Fruit fly (Drosophila melanogaster) whole organism, wandering third instar larva: ENCODE data around the gene Ir94a.

Source experiments
- Abd-B ChIP-seq: fragments of >200 bp; optimal IDR thresholded peaks from 2 replicates; lab custom pipeline; 2017; ENCODE audit warnings: missing biosample characterization, missing genetic modification characterization
- CG32264 ChIP-seq: fragments of 200-800 bp; sonication (Bioruptor generic); optimal IDR thresholded peaks from 2 replicates; lab custom pipeline; 2016; ENCODE audit warnings: missing biosample characterization, missing genetic modification characterization
- CG9705 ChIP-seq: fragments of 200-800 bp; sonication (Bioruptor generic); optimal IDR thresholded peaks from 2 replicates; lab custom pipeline; 2018; ENCODE audit warnings: missing biosample characterization, mild to moderate bottlenecking, missing genetic modification characterization
- CrebA ChIP-seq: fragments of 200-800 bp; sonication (Bioruptor generic); optimal IDR thresholded peaks from 2 replicates; lab custom pipeline; 2016; ENCODE audit warnings: missing biosample characterization, mild to moderate bottlenecking, missing genetic modification characterization, borderline replicate concordance
- Dfd ChIP-seq: fragments of >200 bp; optimal IDR thresholded peaks from 2 replicates; lab custom pipeline; 2017; ENCODE audit warnings: missing biosample characterization, missing genetic modification characterization
- Dif ChIP-seq: fragments of 200-275, 200-300 bp; sonication (Bioruptor generic); optimal IDR thresholded peaks from 2 replicates; lab custom pipeline; 2018; ENCODE audit warnings: missing biosample characterization, missing genetic modification characterization; ENCODE audit not compliant: partially characterized antibody
- GATAd ChIP-seq: sonication (Bioruptor generic); optimal IDR thresholded peaks from 2 replicates; lab custom pipeline; 2016; ENCODE audit warnings: missing biosample characterization, missing genetic modification characterization
- HLH106 ChIP-seq: fragments of 200-800 bp; optimal IDR thresholded peaks from 3 replicates; lab custom pipeline; 2019; ENCODE audit warnings: missing biosample characterization, mild to moderate bottlenecking, missing genetic modification characterization, moderate library complexity
- Hnf4 ChIP-seq: fragments of 200-800 bp; sonication (Bioruptor generic); optimal IDR thresholded peaks from 2 replicates; lab custom pipeline; 2016; ENCODE audit warnings: missing biosample characterization, mild to moderate bottlenecking, missing genetic modification characterization
- Hr78 ChIP-seq: fragments of >200 bp; optimal IDR thresholded peaks from 2 replicates; lab custom pipeline; 2017; ENCODE audit warnings: missing biosample characterization, missing genetic modification characterization
- Jra ChIP-seq: sonication (Bioruptor generic); optimal IDR thresholded peaks from 2 replicates; lab custom pipeline; 2016; ENCODE audit warnings: missing biosample characterization, missing genetic modification characterization
- Myc ChIP-seq: fragments of >200 bp; optimal IDR thresholded peaks from 2 replicates; lab custom pipeline; 2017
- N ChIP-seq: fragments of >200 bp; optimal IDR thresholded peaks from 2 replicates; lab custom pipeline; 2018; ENCODE audit warnings: missing biosample characterization, missing external identifiers, missing genetic modification characterization
- OdsH ChIP-seq: fragments of 200-800 bp; sonication (Bioruptor generic); optimal IDR thresholded peaks from 2 replicates; lab custom pipeline; 2016; ENCODE audit warnings: missing biosample characterization, mild to moderate bottlenecking, missing genetic modification characterization
- Sp1 ChIP-seq: fragments of 200-800 bp; sonication (Bioruptor generic); optimal IDR thresholded peaks from 3 replicates; lab custom pipeline; 2019; ENCODE audit warnings: missing biosample characterization, mild to moderate bottlenecking, missing genetic modification characterization, moderate library complexity
- Vsx2 ChIP-seq: fragments of 200-300, 225-300 bp; sonication (Bioruptor generic); optimal IDR thresholded peaks from 2 replicates; lab custom pipeline; 2018; ENCODE audit warnings: missing biosample characterization, missing genetic modification characterization; ENCODE audit not compliant: partially characterized antibody
- brk ChIP-seq: fragments of 200-800 bp; sonication (Bioruptor generic); optimal IDR thresholded peaks from 2 replicates; lab custom pipeline; 2016; ENCODE audit warnings: missing biosample characterization, mild to moderate bottlenecking, missing genetic modification characterization
- dsf ChIP-seq: sonication (Bioruptor generic); optimal IDR thresholded peaks from 2 replicates; lab custom pipeline; 2016; ENCODE audit warnings: missing biosample characterization, missing genetic modification characterization, borderline replicate concordance
- foxo ChIP-seq, 2 experiments: fragments of 200-800 bp; sonication (Bioruptor generic); optimal IDR thresholded peaks; 2 replicates in 1 of 2; 3 replicates in 1 of 2; lab custom pipeline; 2016 to 2017; ENCODE audit warnings: missing biosample characterization in 2 of 2, missing genetic modification characterization in 2 of 2
- fru ChIP-seq: fragments of 200-800 bp; sonication (Bioruptor generic); optimal IDR thresholded peaks from 3 replicates; lab custom pipeline; 2016; ENCODE audit warnings: missing biosample characterization, mild to moderate bottlenecking, missing genetic modification characterization
- lola ChIP-seq: fragments of >200 bp; optimal IDR thresholded peaks from 2 replicates; lab custom pipeline; 2017; ENCODE audit warnings: missing biosample characterization, missing genetic modification characterization
- pan ChIP-seq: fragments of >200 bp; optimal IDR thresholded peaks from 2 replicates; lab custom pipeline; 2017
- psq ChIP-seq: fragments of 200-800 bp; sonication (Bioruptor generic); optimal IDR thresholded peaks from 3 replicates; lab custom pipeline; 2017; ENCODE audit warnings: missing biosample characterization, mild to moderate bottlenecking, missing genetic modification characterization, moderate library complexity
- rgr ChIP-seq: fragments of 200-800 bp; sonication (Bioruptor generic); optimal IDR thresholded peaks from 3 replicates; lab custom pipeline; 2016; ENCODE audit warnings: missing biosample characterization, mild to moderate bottlenecking, missing genetic modification characterization
- sage ChIP-seq: fragments of 200-800 bp; sonication (Bioruptor generic); optimal IDR thresholded peaks from 2 replicates; lab custom pipeline; 2016; ENCODE audit warnings: missing biosample characterization, mild to moderate bottlenecking, missing genetic modification characterization
- sv ChIP-seq: fragments of 200-800 bp; sonication (Bioruptor generic); optimal IDR thresholded peaks from 3 replicates; lab custom pipeline; 2016; ENCODE audit warnings: missing biosample characterization, missing genetic modification characterization
- tai ChIP-seq: sonication (Bioruptor generic); optimal IDR thresholded peaks from 2 replicates; lab custom pipeline; 2016; ENCODE audit warnings: missing biosample characterization, missing genetic modification characterization
- usp ChIP-seq: fragments of >200 bp; optimal IDR thresholded peaks from 2 replicates; lab custom pipeline; 2017; ENCODE audit warnings: missing biosample characterization, missing genetic modification characterization

Ir94a gene

DNA sequence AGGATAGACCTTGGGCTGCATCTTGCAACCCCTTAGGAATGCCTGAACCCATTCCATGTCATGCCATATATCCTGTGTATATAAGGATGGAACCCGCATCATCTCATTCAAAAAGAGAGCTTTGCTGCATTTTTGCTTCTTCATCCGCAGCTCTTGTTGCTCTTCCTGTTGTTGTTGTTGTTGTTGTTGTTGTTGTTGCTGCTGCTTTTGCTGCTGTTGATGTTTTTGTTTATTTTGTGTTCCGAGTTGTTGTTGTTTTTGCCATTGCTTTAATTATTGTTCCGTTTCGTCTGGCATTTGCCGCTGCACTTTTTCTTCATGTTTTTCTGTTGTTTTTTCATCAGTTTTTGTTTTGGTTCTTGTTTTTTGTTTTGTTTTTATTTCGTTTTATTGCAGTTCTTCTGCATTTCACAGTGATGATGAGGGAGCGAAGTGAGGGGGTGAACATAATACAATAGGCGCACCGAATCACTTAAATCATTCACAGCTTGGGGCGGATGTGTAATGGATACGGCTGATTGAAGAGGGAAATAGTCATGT, 26.8 kb downstream of the Ir94a start:
- TF ChIP-seq Sp1 (GFP tag; lab: Kevin White, UChicago), result peak; percentile 42
- TF ChIP-seq psq (GFP tag; lab: Kevin White, UChicago), result peak; percentile 41
- no peak for TF ChIP-seq lola (GFP tag; lab: Kevin White, UChicago)

DNA sequence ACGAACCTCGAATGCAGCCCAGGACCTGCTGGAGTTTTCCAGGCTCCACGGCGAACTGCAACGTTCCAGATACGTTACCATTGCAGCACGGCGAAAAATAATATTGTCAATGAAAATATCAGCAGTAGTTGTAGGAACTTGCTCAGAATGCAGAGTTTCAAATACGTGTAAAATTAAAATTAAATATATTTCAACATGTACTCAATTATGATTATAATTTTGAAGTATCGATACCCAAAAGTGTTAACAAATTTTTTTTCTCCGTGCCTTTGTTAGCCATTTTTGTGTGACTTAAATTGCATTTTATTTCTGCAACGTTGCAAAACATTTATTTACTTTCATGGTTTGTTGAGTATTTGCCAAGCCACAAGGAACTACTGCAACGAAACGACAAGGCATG, 28.1 kb downstream of the Ir94a start:
- TF ChIP-seq Hr78 (GFP tag; lab: Kevin White, UChicago) (no peak), fru (GFP tag; lab: Kevin White, UChicago) (peak; percentile 18), rgr (GFP tag; lab: Kevin White, UChicago) (peak; percentile 18), HLH106 (peak; percentile 4), foxo (GFP tag; optimal IDR thresholded peaks at IDR 0.05; lab: Kevin White, UChicago) (peak in 1 of 2 experiments; percentile 7), N (GFP tag; lab: Kevin White, UChicago) (no peak), psq (GFP tag; lab: Kevin White, UChicago) (peak; percentile 1)

DNA sequence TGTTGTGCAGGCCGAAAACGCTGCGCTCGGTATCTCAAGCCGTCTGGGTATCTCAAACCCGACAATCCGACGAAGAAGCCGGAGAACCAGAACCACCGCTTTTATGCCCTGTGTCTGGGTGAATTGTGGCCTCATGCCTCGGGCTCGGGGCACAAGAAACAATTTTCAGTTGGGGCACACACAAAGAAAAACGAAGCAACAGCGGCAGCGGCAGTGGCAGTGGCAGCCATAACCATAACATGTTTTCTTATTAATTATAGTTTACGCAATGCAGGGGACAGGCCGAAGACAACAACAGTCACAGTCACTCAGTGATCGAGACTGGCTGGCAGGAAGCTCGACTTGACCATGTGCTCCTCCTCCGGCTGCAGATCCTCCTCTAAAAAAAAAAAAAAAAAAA, 29.3 kb downstream of the Ir94a start:
- TF ChIP-seq sage (no peak), Dif (GFP tag; lab: Kevin White, UChicago) (no peak), Abd-B (GFP tag; lab: Kevin White, UChicago) (no peak), rgr (GFP tag; lab: Kevin White, UChicago) (no peak)

DNA sequence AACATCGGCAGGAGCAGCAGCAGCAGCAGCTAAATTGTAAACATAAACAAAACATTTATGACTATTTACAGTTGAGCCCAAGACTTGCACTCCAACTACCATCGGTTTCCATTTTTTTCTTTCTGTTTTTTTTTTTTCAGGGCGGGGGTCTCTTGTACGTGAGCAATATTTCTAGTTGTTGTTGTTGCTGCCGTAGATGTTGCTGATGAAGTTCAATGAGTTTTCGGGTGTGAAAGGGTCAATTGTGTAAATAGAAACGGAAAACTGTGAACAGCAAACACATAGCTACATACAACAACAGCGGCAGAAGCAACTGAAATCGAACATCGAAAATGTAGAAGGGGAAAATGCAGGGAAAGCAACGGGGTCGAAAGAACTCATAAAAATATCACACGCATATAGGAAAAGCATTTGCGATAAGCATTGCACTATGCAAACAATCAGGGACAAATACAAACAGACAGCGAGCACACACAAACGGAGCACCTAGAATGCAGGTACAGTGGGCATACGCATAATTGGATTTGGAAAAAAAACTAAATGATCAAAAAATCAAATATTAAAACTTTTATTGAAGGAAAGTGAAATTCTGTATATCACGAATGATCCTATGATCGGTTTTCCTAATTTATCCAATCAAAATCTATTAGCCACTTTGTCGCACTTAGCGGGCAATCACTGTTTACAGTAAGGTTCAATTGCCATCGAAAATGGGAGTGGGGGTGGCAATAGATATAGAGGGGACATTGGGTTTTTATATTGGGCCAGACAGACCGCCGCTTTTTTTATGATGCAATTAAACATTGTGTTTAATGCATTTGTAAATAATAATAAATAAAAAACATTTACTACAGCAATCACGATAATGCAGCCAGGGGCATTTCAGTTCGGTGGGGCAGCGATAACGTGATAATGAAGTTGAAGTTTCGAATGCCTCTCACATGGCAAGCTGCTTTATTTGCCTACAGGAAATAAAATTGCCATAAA, 32.5 kb downstream of the Ir94a start:
- TF ChIP-seq N (GFP tag; lab: Kevin White, UChicago) (no peak), CrebA (GFP tag; lab: Kevin White, UChicago) (no peak), Vsx2 (GFP tag; lab: Kevin White, UChicago) (no peak), lola (GFP tag; lab: Kevin White, UChicago) (no peak), CG9705 (GFP tag; lab: Kevin White, UChicago) (no peak), Dfd (GFP tag; lab: Kevin White, UChicago) (no peak), rgr (GFP tag; lab: Kevin White, UChicago) (no peak), foxo (GFP tag; optimal IDR thresholded peaks at IDR 0.05; lab: Kevin White, UChicago) (peak in 1 of 2 experiments; percentile 3), Abd-B (GFP tag; lab: Kevin White, UChicago) (no peak), CG32264 (GFP tag; lab: Kevin White, UChicago) (no peak), sage (no peak), pan (lab: Kevin White, UChicago) (no peak), GATAd (no peak), brk (GFP tag; lab: Kevin White, UChicago) (no peak), dsf (GFP tag; lab: Kevin White, UChicago) (no peak), sv (GFP tag; lab: Kevin White, UChicago) (peak; percentile 63), Hnf4 (GFP tag; lab: Kevin White, UChicago) (no peak), Jra (GFP tag; lab: Kevin White, UChicago) (no peak)

DNA sequence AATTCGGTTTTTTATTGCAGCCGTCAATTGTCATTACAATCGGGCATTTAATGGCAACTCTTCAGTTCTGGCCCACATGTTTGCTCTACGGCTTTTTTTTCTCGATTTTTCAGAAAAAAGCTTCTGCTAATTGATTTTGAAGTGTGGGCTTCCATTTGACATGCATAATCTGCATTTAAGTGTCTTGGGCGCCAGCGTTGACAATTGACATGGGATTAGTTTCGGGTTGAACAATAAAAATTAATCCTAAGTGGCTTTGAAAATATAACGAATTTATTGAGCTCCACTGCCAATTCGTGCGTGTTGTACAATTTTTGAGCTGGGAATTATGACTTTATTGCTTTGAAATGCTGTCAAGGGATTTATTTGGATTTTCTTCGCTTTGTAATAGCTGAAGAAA, 33.3 kb downstream of the Ir94a start:
- TF ChIP-seq Vsx2 (GFP tag; lab: Kevin White, UChicago) (no peak), OdsH (GFP tag; lab: Kevin White, UChicago) (no peak), Sp1 (GFP tag; lab: Kevin White, UChicago) (no peak), Jra (GFP tag; lab: Kevin White, UChicago) (no peak), tai (GFP tag; lab: Kevin White, UChicago) (no peak), usp (GFP tag; lab: Kevin White, UChicago) (no peak), Myc (lab: Kevin White, UChicago) (no peak), CrebA (GFP tag; lab: Kevin White, UChicago) (no peak), rgr (GFP tag; lab: Kevin White, UChicago) (no peak)
